Fruit fly (Drosophila melanogaster) whole organism, embryonic: ENCODE measurements around the gene Nost.

Experiments
- ATbp ChIP-seq: fragments of 200-800 bp; sonication (Bioruptor generic); optimal IDR thresholded peaks from 2 replicates; lab custom pipeline; 2017; ENCODE audit warnings: missing biosample characterization, mild to moderate bottlenecking, missing genetic modification characterization, missing genetic modification reagents
- BEAF-32 ChIP-seq: fragments of 200-800 bp; sonication (Bioruptor generic); optimal IDR thresholded peaks from 3 replicates; lab custom pipeline; 2017; ENCODE audit warnings: missing biosample characterization, missing genetic modification characterization, mild to moderate bottlenecking, moderate library complexity, missing genetic modification reagents
- C15 ChIP-seq: fragments of 200-800 bp; sonication (Bioruptor generic); IDR thresholded peaks from 3 replicates; pipeline ENCODE4 v1.3.6; 2022; ENCODE audit warnings: missing biosample characterization, missing genetic modification characterization
- CG10147 ChIP-seq: fragments of 200-800 bp; sonication (Bioruptor generic); optimal IDR thresholded peaks from 2 replicates; lab custom pipeline; 2019; ENCODE audit warnings: missing biosample characterization, mild to moderate bottlenecking, missing genetic modification characterization, moderate library complexity
- CG10209 ChIP-seq: fragments of 200-800 bp; sonication (Bioruptor generic); optimal IDR thresholded peaks from 3 replicates; lab custom pipeline; 2017; ENCODE audit warnings: missing biosample characterization, mild to moderate bottlenecking, missing genetic modification characterization, missing genetic modification reagents
- CG1024 ChIP-seq: fragments of 200-800 bp; sonication (Bioruptor generic); IDR thresholded peaks from 2 replicates; pipeline ENCODE4 v1.3.6; 2022; ENCODE audit warnings: missing biosample characterization, missing genetic modification characterization
- CG11093 ChIP-seq: fragments of 200-800 bp; sonication (Bioruptor generic); IDR thresholded peaks from 3 replicates; pipeline ENCODE4 v1.3.6; 2022; ENCODE audit warnings: missing biosample characterization, missing genetic modification characterization
- CG12942 ChIP-seq: fragments of 200-800 bp; sonication (Bioruptor generic); optimal IDR thresholded peaks from 3 replicates; lab custom pipeline; 2016; ENCODE audit warnings: missing biosample characterization, missing genetic modification characterization
- CG13123 ChIP-seq: fragments of 200-800 bp; sonication (Bioruptor generic); optimal IDR thresholded peaks from 2 replicates; lab custom pipeline; 2016; ENCODE audit warnings: missing biosample characterization, missing genetic modification characterization
- CG13296 ChIP-seq: fragments of 200-800 bp; sonication (Bioruptor generic); optimal IDR thresholded peaks from 3 replicates; lab custom pipeline; 2018; ENCODE audit warnings: missing biosample characterization, mild to moderate bottlenecking, missing genetic modification characterization
- CG15269 ChIP-seq: fragments of 200-800 bp; sonication (Bioruptor generic); optimal IDR thresholded peaks from 2 replicates; lab custom pipeline; 2018; ENCODE audit warnings: missing biosample characterization, mild to moderate bottlenecking, missing genetic modification characterization, moderate library complexity
- CG18476 ChIP-seq: fragments of 200-800 bp; sonication (Bioruptor generic); optimal IDR thresholded peaks from 2 replicates; lab custom pipeline; 2016; ENCODE audit warnings: missing biosample characterization, mild to moderate bottlenecking, missing genetic modification characterization
- CG18764 ChIP-seq: fragments of 200-800 bp; sonication (Bioruptor generic); optimal IDR thresholded peaks from 3 replicates; lab custom pipeline; 2016; ENCODE audit warnings: missing biosample characterization, missing genetic modification characterization
- CG32767 ChIP-seq: fragments of 200-800 bp; sonication (Bioruptor generic); IDR thresholded peaks from 2 replicates; pipeline ENCODE4 v1.3.6; 2022; ENCODE audit warnings: missing biosample characterization, missing genetic modification characterization
- CG32772 ChIP-seq: fragments of 200-800 bp; sonication (Bioruptor generic); IDR thresholded peaks from 2 replicates; pipeline ENCODE4 v1.3.6; 2022; ENCODE audit warnings: missing biosample characterization, missing genetic modification characterization
- CG34376 ChIP-seq: fragments of 200-800 bp; sonication (Bioruptor generic); optimal IDR thresholded peaks from 2 replicates; lab custom pipeline; 2018; ENCODE audit warnings: missing biosample characterization, mild to moderate bottlenecking, missing genetic modification characterization
- CG4424 ChIP-seq: fragments of 200-800 bp; sonication (Bioruptor generic); optimal IDR thresholded peaks from 3 replicates; lab custom pipeline; 2016; ENCODE audit warnings: missing biosample characterization, missing genetic modification characterization
- CG6175 ChIP-seq: fragments of 200-800 bp; sonication (Bioruptor generic); IDR thresholded peaks from 3 replicates; pipeline ENCODE4 v1.3.6; 2022; ENCODE audit warnings: missing biosample characterization, missing genetic modification characterization
- CG7928 ChIP-seq: fragments of 200-800 bp; sonication (Bioruptor generic); optimal IDR thresholded peaks from 2 replicates; lab custom pipeline; 2017; ENCODE audit warnings: missing biosample characterization, mild to moderate bottlenecking, missing genetic modification characterization
- CG7963 ChIP-seq: fragments of 200-800 bp; sonication (Bioruptor generic); IDR thresholded peaks from 3 replicates; pipeline ENCODE4 v1.3.6; 2022; ENCODE audit warnings: missing biosample characterization, missing genetic modification characterization; ENCODE audit not compliant: partially characterized antibody
- CTCF ChIP-seq: fragments of 200-800 bp; sonication (Bioruptor generic); optimal IDR thresholded peaks from 2 replicates; lab custom pipeline; 2017; ENCODE audit warnings: missing biosample characterization, mild to moderate bottlenecking, missing genetic modification characterization, moderate library complexity
- Doc2 ChIP-seq: fragments of 200-800 bp; sonication (Bioruptor generic); IDR thresholded peaks from 2 replicates; pipeline ENCODE4 v1.3.6; 2022; ENCODE audit warnings: missing biosample characterization, missing genetic modification characterization
- Dref ChIP-seq: fragments of 200-800 bp; sonication (Bioruptor generic); IDR thresholded peaks from 2 replicates; pipeline ENCODE4 v1.3.6; 2022; ENCODE audit warnings: missing biosample characterization, missing genetic modification characterization
- E2f2 ChIP-seq: fragments of 200-800 bp; sonication (Bioruptor generic); IDR thresholded peaks from 2 replicates; pipeline ENCODE4 v1.3.6; 2022; ENCODE audit warnings: missing biosample characterization, missing genetic modification characterization
- Fer3 ChIP-seq: fragments of 200-800 bp; sonication (Bioruptor generic); optimal IDR thresholded peaks from 2 replicates; lab custom pipeline; 2018; ENCODE audit warnings: missing biosample characterization, mild to moderate bottlenecking, missing genetic modification characterization, moderate library complexity
- Hmx ChIP-seq: fragments of 200-800 bp; sonication (Bioruptor generic); optimal IDR thresholded peaks from 2 replicates; lab custom pipeline; 2016; ENCODE audit warnings: missing biosample characterization, missing genetic modification characterization
- Jarid2 ChIP-seq: fragments of 200-800 bp; sonication (Bioruptor generic); optimal IDR thresholded peaks from 3 replicates; lab custom pipeline; 2017; ENCODE audit warnings: mild to moderate bottlenecking, missing biosample characterization, missing genetic modification reagents, missing genetic modification characterization
- Lpt ChIP-seq: fragments of >200 bp; optimal IDR thresholded peaks from 2 replicates; lab custom pipeline; 2018; ENCODE audit warnings: missing biosample characterization, missing genetic modification characterization
- Rfx ChIP-seq: fragments of 200-800 bp; sonication (Bioruptor generic); IDR thresholded peaks from 2 replicates; pipeline ENCODE4 v1.3.6; 2022; ENCODE audit warnings: missing biosample characterization, missing genetic modification characterization
- Six4 ChIP-seq: fragments of 200-800 bp; sonication (Bioruptor generic); optimal IDR thresholded peaks from 2 replicates; lab custom pipeline; 2016; ENCODE audit warnings: missing biosample characterization, missing genetic modification characterization
- TFAM ChIP-seq: fragments of 200-800 bp; sonication (Bioruptor generic); optimal IDR thresholded peaks from 2 replicates; lab custom pipeline; 2017; ENCODE audit warnings: missing biosample characterization, missing genetic modification characterization, inconsistent platforms
- YL-1 ChIP-seq: fragments of 200-800 bp; sonication (Bioruptor generic); optimal IDR thresholded peaks from 3 replicates; lab custom pipeline; 2017; ENCODE audit warnings: missing biosample characterization, mild to moderate bottlenecking, missing genetic modification characterization
- ap ChIP-seq: fragments of 200-800 bp; sonication (Bioruptor generic); IDR thresholded peaks from 2 replicates; pipeline ENCODE4 v1.3.6; 2022; ENCODE audit warnings: missing biosample characterization, missing genetic modification characterization
- ash1 ChIP-seq: fragments of 200-800 bp; sonication (Bioruptor generic); optimal IDR thresholded peaks from 2 replicates; lab custom pipeline; 2018; ENCODE audit warnings: missing biosample characterization, mild to moderate bottlenecking, missing genetic modification characterization
- cad ChIP-seq: fragments of >200 bp; optimal IDR thresholded peaks from 2 replicates; lab custom pipeline; 2017; ENCODE audit warnings: missing biosample characterization, missing genetic modification characterization
- cwo ChIP-seq: fragments of 200-800 bp; sonication (Bioruptor generic); optimal IDR thresholded peaks from 3 replicates; lab custom pipeline; 2017; ENCODE audit warnings: missing biosample characterization, missing genetic modification characterization, mild to moderate bottlenecking, moderate library complexity, missing genetic modification reagents
- dimm ChIP-seq: fragments of 200-800 bp; sonication (Bioruptor generic); IDR thresholded peaks from 2 replicates; pipeline ENCODE4 v1.3.6; 2022; ENCODE audit warnings: missing biosample characterization, missing genetic modification characterization
- eyg ChIP-seq: fragments of 200-800 bp; sonication (Bioruptor generic); optimal IDR thresholded peaks from 3 replicates; lab custom pipeline; 2016; ENCODE audit warnings: missing biosample characterization, missing genetic modification characterization
- ftz-f1 ChIP-seq: fragments of 200-800 bp; sonication (Bioruptor generic); optimal IDR thresholded peaks from 2 replicates; lab custom pipeline; 2016; ENCODE audit warnings: missing biosample characterization, missing genetic modification characterization
- gem ChIP-seq: fragments of 200-800 bp; sonication (Bioruptor generic); optimal IDR thresholded peaks from 2 replicates; lab custom pipeline; 2019; ENCODE audit warnings: missing biosample characterization, mild to moderate bottlenecking, missing genetic modification characterization, moderate library complexity
- gsb-n ChIP-seq: fragments of 200-800 bp; sonication (Bioruptor generic); optimal IDR thresholded peaks from 3 replicates; lab custom pipeline; 2018; ENCODE audit warnings: missing biosample characterization, mild to moderate bottlenecking, missing genetic modification characterization
- hb ChIP-seq: fragments of 200-800 bp; sonication (Bioruptor generic); IDR thresholded peaks from 3 replicates; pipeline ENCODE4 v1.3.6; 2022; ENCODE audit warnings: missing biosample characterization, missing genetic modification characterization; ENCODE audit not compliant: partially characterized antibody
- jigr1 ChIP-seq: fragments of 200-800 bp; sonication (Bioruptor generic); IDR thresholded peaks from 3 replicates; pipeline ENCODE4 v1.3.6; 2022; ENCODE audit warnings: missing biosample characterization, missing genetic modification characterization
- kah ChIP-seq: fragments of 200-800 bp; sonication (Bioruptor generic); optimal IDR thresholded peaks from 2 replicates; lab custom pipeline; 2018; ENCODE audit warnings: missing biosample characterization, mild to moderate bottlenecking, missing genetic modification characterization
- kay ChIP-seq: fragments of 200-800 bp; sonication (Bioruptor generic); optimal IDR thresholded peaks from 2 replicates; lab custom pipeline; 2016; ENCODE audit warnings: missing biosample characterization, missing genetic modification characterization
- lab ChIP-seq: fragments of 200-800 bp; sonication (Bioruptor generic); optimal IDR thresholded peaks from 3 replicates; lab custom pipeline; 2017; ENCODE audit warnings: missing biosample characterization, missing genetic modification characterization, mild to moderate bottlenecking, moderate library complexity, missing genetic modification reagents
- repo ChIP-seq: fragments of 200-800 bp; sonication (Bioruptor generic); optimal IDR thresholded peaks from 2 replicates; lab custom pipeline; 2016; ENCODE audit warnings: missing biosample characterization, missing genetic modification characterization
- shn ChIP-seq: fragments of 200-800 bp; sonication (Bioruptor generic); optimal IDR thresholded peaks from 3 replicates; lab custom pipeline; 2016; ENCODE audit warnings: missing biosample characterization, missing genetic modification characterization
- sima ChIP-seq: fragments of 200-800 bp; sonication (Bioruptor generic); optimal IDR thresholded peaks from 2 replicates; lab custom pipeline; 2016; ENCODE audit warnings: missing biosample characterization, missing genetic modification characterization
- sr ChIP-seq: fragments of 200-800 bp; sonication (Bioruptor generic); IDR thresholded peaks from 3 replicates; pipeline ENCODE4 v1.3.6; 2022; ENCODE audit warnings: missing biosample characterization, missing genetic modification characterization
- wek ChIP-seq: fragments of 200-800 bp; sonication (Bioruptor generic); optimal IDR thresholded peaks from 3 replicates; lab custom pipeline; 2018; ENCODE audit warnings: missing biosample characterization, mild to moderate bottlenecking, missing genetic modification characterization, moderate library complexity
- zfh1 ChIP-seq: fragments of 200-800 bp; sonication (Bioruptor generic); IDR thresholded peaks from 3 replicates; pipeline ENCODE4 v1.3.6; 2022; ENCODE audit warnings: missing biosample characterization, missing genetic modification characterization

Nost gene

dm6 chrX:9080962-9081361, 51.0 kb downstream of the Nost start, which contains the start of the genes CG7246 and HP1b (continued):
- no peak for TF ChIP-seq cad (GFP tag; lab: Kevin White, UChicago)
- peak; percentile 35; the same call in 1 of the 2 replicates for TF ChIP-seq CG1024 (GFP tag; lab: Robert Waterston, UW)
- TF ChIP-seq ap (GFP tag; lab: Robert Waterston, UW), result peak; percentile 58; the same call in 1 of the 2 replicates
- no peak for TF ChIP-seq sr (GFP tag; lab: Robert Waterston, UW)
- peak; percentile 58 for TF ChIP-seq CG18476
- 0 out of 3 replicates have a peak, but pooled peaks have one; percentile 16 for TF ChIP-seq CG6175 (GFP tag; lab: Robert Waterston, UW)
- peak; percentile 33 for TF ChIP-seq CG7928 (GFP tag; lab: Kevin White, UChicago)
- TF ChIP-seq ATbp (GFP tag; lab: Kevin White, UChicago), result peak; percentile 15
- peak; percentile 62 for TF ChIP-seq CG4424 (GFP tag; lab: Kevin White, UChicago)
- no peak for TF ChIP-seq Jarid2 (GFP tag; lab: Kevin White, UChicago)
- 0 out of 2 replicates have a peak, but pooled peaks have one; percentile 38 for TF ChIP-seq CG32767
- TF ChIP-seq repo (GFP tag; lab: Kevin White, UChicago), result no peak
- TF ChIP-seq Dref, result peak; percentile 63
- peak; percentile 69 for TF ChIP-seq CG15269 (tag; lab: Kevin White, UChicago)
- peak; percentile 47 for TF ChIP-seq CG13123
- no peak for TF ChIP-seq wek (GFP tag; lab: Kevin White, UChicago)
- TF ChIP-seq kay, result peak; percentile 27
- peak; percentile 19 for TF ChIP-seq CG34376
- TF ChIP-seq CG10209 (GFP tag; lab: Kevin White, UChicago), result peak; percentile 52
- peak; percentile 82 for TF ChIP-seq CG32772
- peak; percentile 56 for TF ChIP-seq CG12942
- no peak for TF ChIP-seq shn (GFP tag; lab: Kevin White, UChicago)
- peak; percentile 41 for TF ChIP-seq Six4 (GFP tag; lab: Kevin White, UChicago)
- peak; percentile 42 for TF ChIP-seq gsb-n (tag; lab: Kevin White, UChicago)
- peak; percentile 49 for TF ChIP-seq ftz-f1 (GFP tag; lab: Kevin White, UChicago)
- peak; percentile 73 for TF ChIP-seq BEAF-32 (GFP tag; lab: Kevin White, UChicago)
- TF ChIP-seq jigr1, result no peak
- TF ChIP-seq lab (GFP tag; lab: Kevin White, UChicago), result peak; percentile 78
- peak; percentile 58; the same call in 1 of the 3 replicates for TF ChIP-seq CG11093 (GFP tag; lab: Robert Waterston, UW)
- TF ChIP-seq TFAM, result no peak
- TF ChIP-seq zfh1 (GFP tag; lab: Robert Waterston, UW), result peak; percentile 77
- TF ChIP-seq YL-1 (GFP tag; lab: Kevin White, UChicago), result peak; percentile 54
- TF ChIP-seq ash1 (GFP tag; lab: Kevin White, UChicago), result no peak
- TF ChIP-seq Fer3 (tag; lab: Kevin White, UChicago), result peak; percentile 74
- peak; percentile 63 for TF ChIP-seq CG13296 (GFP tag; lab: Kevin White, UChicago)
- no peak for TF ChIP-seq eyg
- peak; percentile 83 for TF ChIP-seq gem
- TF ChIP-seq dimm, result no peak
- no peak for TF ChIP-seq kah (GFP tag; lab: Kevin White, UChicago)
- peak; percentile 67 for TF ChIP-seq E2f2 (GFP tag; lab: Robert Waterston, UW)
- TF ChIP-seq CTCF (GFP tag; lab: Kevin White, UChicago), result peak; percentile 32
- TF ChIP-seq Rfx (GFP tag; lab: Robert Waterston, UW), result peak; percentile 86
- TF ChIP-seq Doc2, result no peak
- TF ChIP-seq sima (GFP tag; lab: Kevin White, UChicago), result no peak
- peak; percentile 76; the same call in 2 of the 3 replicates for TF ChIP-seq C15 (GFP tag; lab: Robert Waterston, UW)
- TF ChIP-seq CG18764 (GFP tag; lab: Kevin White, UChicago), result peak; percentile 32
- no peak for TF ChIP-seq Lpt (GFP tag; lab: Kevin White, UChicago)
- peak; percentile 78 for TF ChIP-seq CG10147
- 0 out of 3 replicates have a peak, but pooled peaks have one; percentile 57 for TF ChIP-seq hb
- peak; percentile 34; the same call in 1 of the 3 replicates for TF ChIP-seq CG7963
- TF ChIP-seq Hmx (GFP tag; lab: Kevin White, UChicago), result no peak
- TF ChIP-seq cwo, result peak; percentile 77
